Fruit fly (Drosophila melanogaster) whole organism, pupa: ENCODE results near the gene Gapdh2.

Experiments
- CG10348 ChIP-seq: fragments of 200-800 bp; sonication (Bioruptor generic); IDR thresholded peaks from 2 replicates; pipeline ENCODE4 v1.3.6; 2022; ENCODE audit warnings: missing biosample characterization, missing genetic modification characterization
- CG14655 ChIP-seq: fragments of 200-800 bp; sonication (Bioruptor generic); optimal IDR thresholded peaks from 3 replicates; lab custom pipeline; 2017; ENCODE audit warnings: mild to moderate bottlenecking, missing biosample characterization, missing genetic modification reagents, missing genetic modification characterization
- CG17806 ChIP-seq: fragments of 200-800 bp; sonication (Bioruptor generic); optimal IDR thresholded peaks from 2 replicates; lab custom pipeline; 2018; ENCODE audit warnings: missing biosample characterization, mild to moderate bottlenecking, missing genetic modification characterization, moderate library complexity
- CG32121 ChIP-seq: fragments of 200-800 bp; sonication (Bioruptor generic); IDR thresholded peaks from 2 replicates; pipeline ENCODE4 v1.3.6; 2022; ENCODE audit warnings: missing biosample characterization, missing genetic modification characterization
- CG34367 ChIP-seq: fragments of 200-800 bp; sonication (Bioruptor generic); optimal IDR thresholded peaks from 2 replicates; lab custom pipeline; 2018; ENCODE audit warnings: missing biosample characterization, mild to moderate bottlenecking, missing genetic modification characterization
- CG8159 ChIP-seq: fragments of 200-800 bp; sonication (Bioruptor generic); optimal IDR thresholded peaks from 3 replicates; lab custom pipeline; 2018; ENCODE audit warnings: missing biosample characterization, mild to moderate bottlenecking, missing genetic modification characterization, moderate library complexity
- CG8301 ChIP-seq: fragments of 200-800 bp; sonication (Bioruptor generic); optimal IDR thresholded peaks from 2 replicates; lab custom pipeline; 2018; ENCODE audit warnings: missing biosample characterization, mild to moderate bottlenecking, missing genetic modification characterization
- CG9948 ChIP-seq: fragments of 200-800 bp; sonication (Bioruptor generic); optimal IDR thresholded peaks from 2 replicates; lab custom pipeline; 2018; ENCODE audit warnings: missing biosample characterization, mild to moderate bottlenecking, missing genetic modification characterization, moderate library complexity
- EcR ChIP-seq: fragments of 200-800 bp; sonication (Bioruptor generic); optimal IDR thresholded peaks from 3 replicates; lab custom pipeline; 2019; ENCODE audit warnings: missing biosample characterization, missing genetic modification characterization, mild to moderate bottlenecking, moderate library complexity, missing genetic modification reagents
- Ets98B ChIP-seq: fragments of 200-800 bp; sonication (Bioruptor generic); IDR thresholded peaks from 2 replicates; pipeline ENCODE4 v1.3.6; 2022; ENCODE audit warnings: missing biosample characterization, missing genetic modification characterization
- Pif1A ChIP-seq: fragments of 200-800 bp; sonication (Bioruptor generic); optimal IDR thresholded peaks from 3 replicates; lab custom pipeline; 2016; ENCODE audit warnings: missing biosample characterization, missing genetic modification characterization
- fd96Ca ChIP-seq: fragments of 200-800 bp; sonication (Bioruptor generic); IDR thresholded peaks from 3 replicates; pipeline ENCODE4 v1.3.6; 2022; ENCODE audit warnings: missing biosample characterization, missing genetic modification characterization

dm6 chrX:15875569-15875968 lies 7.6 kb downstream of the Gapdh2 start:
- TF ChIP-seq CG14655 (GFP tag; lab: Kevin White, UChicago): no peak
- no peak for TF ChIP-seq CG8301 (tag; lab: Kevin White, UChicago)
- TF ChIP-seq EcR (GFP tag; lab: Kevin White, UChicago): no peak
- no peak for TF ChIP-seq fd96Ca (GFP tag; lab: Robert Waterston, UW)
- TF ChIP-seq CG9948 (tag; lab: Kevin White, UChicago): no peak
- TF ChIP-seq CG17806 (tag; lab: Kevin White, UChicago): no peak
- no peak for TF ChIP-seq Pif1A (GFP tag; lab: Kevin White, UChicago)
- no peak for TF ChIP-seq Ets98B (GFP tag; lab: Robert Waterston, UW)
- no peak for TF ChIP-seq CG34367
- no peak for TF ChIP-seq CG32121 (GFP tag; lab: Robert Waterston, UW)
- TF ChIP-seq CG10348: no peak
- no peak for TF ChIP-seq CG8159 (tag; lab: Kevin White, UChicago)
